Fruit fly (Drosophila melanogaster) whole organism, wandering third instar larva: ENCODE measurements around the gene CG13024.

Source experiments
- CrebA ChIP-seq: fragments of 200-800 bp; sonication (Bioruptor generic); optimal IDR thresholded peaks from 2 replicates; lab custom pipeline; 2016; ENCODE audit warnings: missing biosample characterization, mild to moderate bottlenecking, missing genetic modification characterization, borderline replicate concordance
- Hr78 ChIP-seq: fragments of >200 bp; optimal IDR thresholded peaks from 2 replicates; lab custom pipeline; 2017; ENCODE audit warnings: missing biosample characterization, missing genetic modification characterization
- OdsH ChIP-seq: fragments of 200-800 bp; sonication (Bioruptor generic); optimal IDR thresholded peaks from 2 replicates; lab custom pipeline; 2016; ENCODE audit warnings: missing biosample characterization, mild to moderate bottlenecking, missing genetic modification characterization
- br ChIP-seq: fragments of 200-800 bp; sonication (Bioruptor generic); optimal IDR thresholded peaks from 2 replicates; lab custom pipeline; 2016; ENCODE audit warnings: missing biosample characterization, missing genetic modification characterization
- dmrt93B ChIP-seq: fragments of 200-800 bp; sonication (Bioruptor generic); optimal IDR thresholded peaks from 2 replicates; lab custom pipeline; 2018; ENCODE audit warnings: missing biosample characterization, mild to moderate bottlenecking, missing genetic modification characterization
- usp ChIP-seq: fragments of >200 bp; optimal IDR thresholded peaks from 2 replicates; lab custom pipeline; 2017; ENCODE audit warnings: missing biosample characterization, missing genetic modification characterization

dm6 chr3L:16772755-16773523 lies 55.9 kb downstream of the CG13024 start:
- TF ChIP-seq Hr78 (GFP tag; lab: Kevin White, UChicago): no peak
- no peak for TF ChIP-seq dmrt93B (GFP tag; lab: Kevin White, UChicago)
- no peak for TF ChIP-seq OdsH (GFP tag; lab: Kevin White, UChicago)
- TF ChIP-seq br (GFP tag; lab: Kevin White, UChicago): no peak
- no peak for TF ChIP-seq usp
- no peak for TF ChIP-seq CrebA (GFP tag; lab: Kevin White, UChicago)
